Worm (Caenorhabditis elegans) whole organism, L4 larva: ENCODE data around the gene chhy-1.

Experiments
- F10B5.3 ChIP-seq: sonication (generic microtip); optimal IDR thresholded peaks from 2 replicates; lab custom pipeline; 2016; ENCODE audit warnings: mild to moderate bottlenecking, missing genetic modification characterization, missing compliant biosample characterization
- F44E2.7 ChIP-seq: fragments of 200-800 bp; sonication (Bioruptor generic); IDR thresholded peaks from 2 replicates; pipeline ENCODE4 v2.1.2; 2022; ENCODE audit warnings: missing genetic modification characterization, missing compliant biosample characterization
- F49E8.2 ChIP-seq: sonication (generic microtip); optimal IDR thresholded peaks from 2 replicates; lab custom pipeline; 2016; ENCODE audit warnings: missing compliant biosample characterization, mild to moderate bottlenecking, missing genetic modification characterization, borderline replicate concordance
- Y5F2A.4 ChIP-seq: fragments of 200-800 bp; sonication (Bioruptor generic); optimal IDR thresholded peaks from 2 replicates; lab custom pipeline; 2018; ENCODE audit warnings: mild to moderate bottlenecking, missing genetic modification characterization, missing compliant biosample characterization
- Y75B8A.6 ChIP-seq: fragments of 200-800 bp; sonication (Bioruptor generic); IDR thresholded peaks from 2 replicates; pipeline ENCODE4 v1.3.6; 2022; ENCODE audit warnings: missing genetic modification reagents, missing genetic modification characterization, missing compliant biosample characterization
- aha-1 ChIP-seq: fragments of 150-350 bp; peaks from one replicate; lab custom pipeline; 2014; ENCODE audit warnings: missing biosample characterization, missing genetic modification characterization
- ceh-62 ChIP-seq: sonication (generic microtip); optimal IDR thresholded peaks from 2 replicates; lab custom pipeline; 2017; ENCODE audit warnings: missing biosample characterization, missing genetic modification characterization
- ces-1 ChIP-seq: fragments of 150-350 bp; sonication (generic microtip); optimal IDR thresholded peaks from 4 replicates; lab custom pipeline; 2014; ENCODE audit warnings: missing biosample characterization, missing genetic modification reagents, missing genetic modification characterization
- cey-2 ChIP-seq: sonication (generic microtip); optimal IDR thresholded peaks from 3 replicates; lab custom pipeline; 2017; ENCODE audit warnings: missing genetic modification characterization, mild to moderate bottlenecking, missing compliant biosample characterization, antibody characterized with exemption, borderline replicate concordance; ENCODE audit not compliant: insufficient read depth
- daf-8 ChIP-seq: fragments of 200-800 bp; sonication (Bioruptor generic); IDR thresholded peaks from 2 replicates; pipeline ENCODE4 v1.3.6; 2022; ENCODE audit warnings: missing genetic modification characterization, missing compliant biosample characterization
- dve-1 ChIP-seq: sonication (generic microtip); optimal IDR thresholded peaks from 2 replicates; lab custom pipeline; 2017; ENCODE audit warnings: antibody characterized with exemption, mild to moderate bottlenecking, missing genetic modification characterization, missing compliant biosample characterization; ENCODE audit not compliant: insufficient read depth
- egl-27 ChIP-seq: sonication (generic microtip); optimal IDR thresholded peaks from 3 replicates; lab custom pipeline; 2017; ENCODE audit warnings: missing biosample characterization, missing genetic modification reagents, missing genetic modification characterization
- fkh-10 ChIP-seq: fragments of 150-350 bp; optimal IDR thresholded peaks from 2 replicates; lab custom pipeline; 2014; ENCODE audit warnings: missing biosample characterization, missing genetic modification reagents, missing genetic modification characterization
- hlh-11 ChIP-seq: fragments of 200-800 bp; sonication (Bioruptor generic); optimal IDR thresholded peaks from 2 replicates; lab custom pipeline; 2018; ENCODE audit warnings: mild to moderate bottlenecking, missing genetic modification characterization, missing compliant biosample characterization
- lim-7 ChIP-seq: fragments of 200-800 bp; sonication (Bioruptor generic); IDR thresholded peaks from 2 replicates; pipeline ENCODE4 v1.3.6; 2022; ENCODE audit warnings: missing genetic modification characterization, missing compliant biosample characterization
- lsy-2 ChIP-seq, 2 experiments: fragments of 150-350 bp in 1 of 2; sonication (generic microtip) in 1 of 2; optimal IDR thresholded peaks; 2 replicates each; lab custom pipeline; 2014 to 2017; ENCODE audit warnings: missing biosample characterization in 2 of 2, missing genetic modification characterization in 2 of 2
- madf-5 ChIP-seq, 2 experiments: fragments of 200-800 bp; sonication (Bioruptor generic); IDR thresholded peaks; 2 replicates each; pipeline ENCODE4 v1.3.6; 2022; ENCODE audit warnings: missing compliant biosample characterization in 2 of 2, missing genetic modification characterization in 2 of 2
- madf-9 ChIP-seq: fragments of 200-800 bp; sonication (Bioruptor generic); conservative IDR thresholded peaks from 2 replicates; pipeline ENCODE4 v1.3.6; 2022; ENCODE audit warnings: missing genetic modification reagents, missing genetic modification characterization, missing compliant biosample characterization
- mdt-29 ChIP-seq: fragments of 200-800 bp; sonication (Bioruptor generic); IDR thresholded peaks from 2 replicates; pipeline ENCODE4 v1.3.6; 2022; ENCODE audit warnings: missing genetic modification reagents, missing genetic modification characterization, missing compliant biosample characterization
- mxl-3 ChIP-seq: fragments of 200-800 bp; sonication (Bioruptor generic); optimal IDR thresholded peaks from 2 replicates; lab custom pipeline; 2018; ENCODE audit warnings: mild to moderate bottlenecking, missing genetic modification characterization, missing compliant biosample characterization
- nhr-102 ChIP-seq: sonication (generic microtip); optimal IDR thresholded peaks from 2 replicates; lab custom pipeline; 2016; ENCODE audit warnings: mild to moderate bottlenecking, missing genetic modification characterization, moderate library complexity, missing compliant biosample characterization
- nhr-11 ChIP-seq: fragments of 150-350 bp; optimal IDR thresholded peaks from 2 replicates; lab custom pipeline; 2014; ENCODE audit warnings: missing biosample characterization, missing genetic modification characterization
- nhr-25 ChIP-seq: sonication (generic microtip); optimal IDR thresholded peaks from 2 replicates; lab custom pipeline; 2017; ENCODE audit warnings: missing genetic modification characterization, mild to moderate bottlenecking, missing compliant biosample characterization, antibody characterized with exemption, moderate library complexity, borderline replicate concordance; ENCODE audit not compliant: insufficient read depth
- nhr-41 ChIP-seq: fragments of 200-800 bp; sonication (Bioruptor generic); IDR thresholded peaks from 2 replicates; pipeline ENCODE4 v1.3.6; 2022; ENCODE audit warnings: missing genetic modification reagents, missing genetic modification characterization, missing compliant biosample characterization
- nhr-48 ChIP-seq: sonication (generic microtip); optimal IDR thresholded peaks from 2 replicates; lab custom pipeline; 2016; ENCODE audit warnings: mild to moderate bottlenecking, missing genetic modification characterization, missing compliant biosample characterization
- pqm-1 ChIP-seq: sonication (generic microtip); optimal IDR thresholded peaks from 2 replicates; lab custom pipeline; 2017; ENCODE audit warnings: missing biosample characterization, missing genetic modification characterization
- set-16 ChIP-seq: fragments of 200-800 bp; sonication (Bioruptor generic); IDR thresholded peaks from 2 replicates; pipeline ENCODE4 v1.3.6; 2022; ENCODE audit warnings: missing genetic modification reagents, missing genetic modification characterization, missing compliant biosample characterization
- skn-1 ChIP-seq: fragments of 150-350 bp; optimal IDR thresholded peaks from 2 replicates; lab custom pipeline; 2014; ENCODE audit warnings: missing biosample characterization, missing genetic modification characterization
- spr-1 ChIP-seq: sonication (generic microtip); optimal IDR thresholded peaks from 2 replicates; lab custom pipeline; 2016; ENCODE audit warnings: mild to moderate bottlenecking, missing genetic modification characterization, missing compliant biosample characterization
- tra-1 ChIP-seq: fragments of 200-800 bp; sonication (Bioruptor generic); IDR thresholded peaks from 2 replicates; pipeline ENCODE4 v1.3.6; 2022; ENCODE audit warnings: missing genetic modification reagents, missing genetic modification characterization, missing compliant biosample characterization
- unc-130 ChIP-seq: sonication (generic microtip); optimal IDR thresholded peaks from 2 replicates; lab custom pipeline; 2016; ENCODE audit warnings: missing genetic modification reagents, missing genetic modification characterization, missing compliant biosample characterization
- unc-39 ChIP-seq: sonication (generic microtip); optimal IDR thresholded peaks from 2 replicates; lab custom pipeline; 2017; ENCODE audit warnings: missing biosample characterization, missing genetic modification characterization
- unc-62 ChIP-seq, 3 experiments: fragments of 150-350 bp in 1 of 3; sonication (generic microtip); optimal IDR thresholded peaks in 2 of 3; peaks in 1 of 3; 1 replicate in 1 of 3; 2 replicates in 2 of 3; lab custom pipeline; 2014 to 2017; ENCODE audit warnings: missing biosample characterization in 3 of 3, missing genetic modification characterization in 3 of 3, missing genetic modification reagents in 3 of 3, missing genotype in 1 of 3
- ztf-7 ChIP-seq: fragments of 150-350 bp; optimal IDR thresholded peaks from 2 replicates; lab custom pipeline; 2014; ENCODE audit warnings: missing biosample characterization, missing genetic modification characterization

The chhy-1 gene

ce11 chrII:8590684-8591083, 26.7 kb downstream of the chhy-1 start, which contains the start of gene aptf-4:
TSS of gene aptf-4 (plus strand) at chrII:8590984.
- no peak for TF ChIP-seq egl-27 (tag; lab: Kevin White, UChicago)
- no peak for TF ChIP-seq nhr-48
- no peak for TF ChIP-seq Y75B8A.6 (GFP tag; lab: Robert Waterston, UW)
- TF ChIP-seq nhr-102 (tag; lab: Kevin White, UChicago): no peak
- TF ChIP-seq madf-5 (GFP tag; IDR thresholded peaks at IDR 0.05; lab: Robert Waterston, UW): no peak
- TF ChIP-seq mdt-29 (GFP tag; lab: Robert Waterston, UW): no peak
- TF ChIP-seq spr-1 (tag; lab: Kevin White, UChicago): no peak
- TF ChIP-seq ztf-7 (tag; lab: Kevin White, UChicago): no peak
- no peak for TF ChIP-seq F49E8.2 (tag; lab: Kevin White, UChicago)
- TF ChIP-seq cey-2 (tag; lab: Kevin White, UChicago): no peak
- no peak for TF ChIP-seq nhr-41 (GFP tag; lab: Robert Waterston, UW)
- no peak for TF ChIP-seq unc-130 (GFP tag; lab: Kevin White, UChicago)
- TF ChIP-seq lim-7: no peak
- no peak for TF ChIP-seq F44E2.7 (GFP tag; lab: Robert Waterston, UW)
- TF ChIP-seq unc-39 (tag; lab: Kevin White, UChicago): no peak
- no peak for TF ChIP-seq madf-9
- TF ChIP-seq nhr-11: no peak
- TF ChIP-seq mxl-3 (GFP tag; lab: Kevin White, UChicago): no peak
- TF ChIP-seq F10B5.3 (tag; lab: Kevin White, UChicago): no peak
- TF ChIP-seq pqm-1: no peak

- peak in 1 of 2 experiments; percentile 91 for TF ChIP-seq unc-62 (GFP tag; optimal IDR thresholded peaks at IDR 0.05 in 1 of 2; lab: Kevin White, UChicago)
- TF ChIP-seq unc-62 (tag; optimal IDR thresholded peaks at IDR 0.05; lab: Kevin White, UChicago): no peak
- peak; percentile 53 for TF ChIP-seq aha-1 (tag; lab: Kevin White, UChicago)
- no peak for TF ChIP-seq set-16 (GFP tag; lab: Robert Waterston, UW)
- peak; percentile 85 for TF ChIP-seq ces-1 (GFP tag; lab: Kevin White, UChicago)
Measured at ce11 chrII:8589227-8589626, 28.2 kb downstream of the chhy-1 start.

- TF ChIP-seq aha-1 (tag; lab: Kevin White, UChicago): peak; percentile 41
- no peak for TF ChIP-seq skn-1
- no peak for TF ChIP-seq Y5F2A.4 (GFP tag; lab: Kevin White, UChicago)
- no peak for TF ChIP-seq hlh-11
Measured at ce11 chrII:8588442-8588841, 29.0 kb downstream of the chhy-1 start.

ce11 chrII:8587660-8588230, 29.7 kb downstream of the chhy-1 start:
- peak; percentile 86 for TF ChIP-seq ces-1 (GFP tag; lab: Kevin White, UChicago)
- TF ChIP-seq unc-62 (GFP tag; optimal IDR thresholded peaks at IDR 0.05 in 1 of 2; lab: Kevin White, UChicago): peak in 1 of 2 experiments; percentile 85
- TF ChIP-seq unc-62 (tag; optimal IDR thresholded peaks at IDR 0.05; lab: Kevin White, UChicago): no peak
- TF ChIP-seq aha-1 (tag; lab: Kevin White, UChicago): peak; percentile 94
- TF ChIP-seq daf-8 (GFP tag; lab: Robert Waterston, UW): no peak
- no peak for TF ChIP-seq tra-1 (GFP tag; lab: Robert Waterston, UW)
- TF ChIP-seq dve-1 (tag; lab: Kevin White, UChicago): peak; percentile 13
- peak; percentile 8 to 14 for TF ChIP-seq lsy-2 (tag; optimal IDR thresholded peaks at IDR 0.05; lab: Kevin White, UChicago)
- TF ChIP-seq fkh-10 (GFP tag; lab: Kevin White, UChicago): peak; percentile 26
- TF ChIP-seq, all 104 proteins: peak for 6

- TF ChIP-seq aha-1 (tag; lab: Kevin White, UChicago): peak; percentile 73
- peak; percentile 51 for TF ChIP-seq nhr-25 (tag; lab: Kevin White, UChicago)
- no peak for TF ChIP-seq ceh-62
Measured at ce11 chrII:8585921-8586320, 31.5 kb downstream of the chhy-1 start.
